Worm (Caenorhabditis elegans) whole organism, mixed stage, embryonic: Measurements from ENCODE around the gene hach-1.

Experiments
- M03D4.4 ChIP-seq: sonication (generic microtip); optimal IDR thresholded peaks from 2 replicates; lab custom pipeline; 2017; ENCODE audit warnings: mild to moderate bottlenecking, missing genetic modification characterization, missing compliant biosample characterization
- blmp-1 ChIP-seq: fragments of 150-350 bp; optimal IDR thresholded peaks from 2 replicates; lab custom pipeline; 2014; ENCODE audit warnings: missing biosample characterization, missing genetic modification characterization
- ceh-39 ChIP-seq: fragments of 150-350 bp; optimal IDR thresholded peaks from 2 replicates; lab custom pipeline; 2014; ENCODE audit warnings: missing biosample characterization, missing genetic modification characterization
- ceh-43 ChIP-seq: fragments of 200-800 bp; sonication (Bioruptor generic); optimal IDR thresholded peaks from 2 replicates; lab custom pipeline; 2018; ENCODE audit warnings: mild to moderate bottlenecking, missing genetic modification characterization, moderate library complexity, missing compliant biosample characterization
- ceh-83 ChIP-seq: fragments of 200-800 bp; sonication (Bioruptor generic); optimal IDR thresholded peaks from 2 replicates; lab custom pipeline; 2018; ENCODE audit warnings: mild to moderate bottlenecking, missing genetic modification characterization, missing compliant biosample characterization
- ces-1 ChIP-seq: fragments of 150-350 bp; optimal IDR thresholded peaks from 2 replicates; lab custom pipeline; 2014; ENCODE audit warnings: missing biosample characterization, missing genetic modification reagents, missing genetic modification characterization
- cnd-1 ChIP-seq: fragments of 200-800 bp; sonication (Bioruptor generic); optimal IDR thresholded peaks from 2 replicates; lab custom pipeline; 2018; ENCODE audit warnings: mild to moderate bottlenecking, missing genetic modification characterization, missing compliant biosample characterization
- drap-1 ChIP-seq: fragments of 200-800 bp; sonication (Bioruptor generic); optimal IDR thresholded peaks from 3 replicates; lab custom pipeline; 2018; ENCODE audit warnings: mild to moderate bottlenecking, missing genetic modification characterization, missing compliant biosample characterization
- elt-1 ChIP-seq: sonication (generic microtip); optimal IDR thresholded peaks from 2 replicates; lab custom pipeline; 2017; ENCODE audit warnings: missing genetic modification characterization, mild to moderate bottlenecking, missing compliant biosample characterization, antibody characterized with exemption, moderate library complexity, borderline replicate concordance; ENCODE audit not compliant: insufficient read depth
- elt-3 ChIP-seq: fragments of 150-350 bp; optimal IDR thresholded peaks from 2 replicates; lab custom pipeline; 2014; ENCODE audit warnings: missing biosample characterization, missing genetic modification characterization
- flh-1 ChIP-seq: fragments of 200-800 bp; sonication (Bioruptor generic); optimal IDR thresholded peaks from 2 replicates; lab custom pipeline; 2018; ENCODE audit warnings: mild to moderate bottlenecking, missing genetic modification characterization, moderate library complexity, missing compliant biosample characterization
- ham-2 ChIP-seq: fragments of 200-800 bp; sonication (Bioruptor generic); optimal IDR thresholded peaks from 2 replicates; lab custom pipeline; 2018; ENCODE audit warnings: mild to moderate bottlenecking, missing genetic modification characterization, missing compliant biosample characterization
- hlh-1 ChIP-seq: fragments of 150-350 bp; optimal IDR thresholded peaks from 2 replicates; lab custom pipeline; 2014; ENCODE audit warnings: missing biosample characterization, missing genetic modification reagents, missing genetic modification characterization
- lin-13 ChIP-seq: fragments of 150-350 bp; optimal IDR thresholded peaks from 2 replicates; lab custom pipeline; 2014; ENCODE audit warnings: missing biosample characterization, missing genetic modification characterization
- lin-32 ChIP-seq: fragments of 200-800 bp; sonication (Bioruptor generic); optimal IDR thresholded peaks from 2 replicates; lab custom pipeline; 2018; ENCODE audit warnings: mild to moderate bottlenecking, missing genetic modification characterization, missing compliant biosample characterization
- lsy-2 ChIP-seq: fragments of 150-350 bp; optimal IDR thresholded peaks from 2 replicates; lab custom pipeline; 2014; ENCODE audit warnings: missing biosample characterization, missing genetic modification characterization
- mab-5 ChIP-seq: fragments of 150-350 bp; optimal IDR thresholded peaks from 2 replicates; lab custom pipeline; 2014; ENCODE audit warnings: missing biosample characterization, missing genetic modification characterization
- mep-1 ChIP-seq: fragments of 150-350 bp; optimal IDR thresholded peaks from 2 replicates; lab custom pipeline; 2017; ENCODE audit warnings: missing biosample characterization, missing genetic modification reagents, missing genetic modification characterization, inconsistent platforms
- mls-2 ChIP-seq: sonication (generic microtip); optimal IDR thresholded peaks from 2 replicates; lab custom pipeline; 2016; ENCODE audit warnings: mild to moderate bottlenecking, missing genetic modification characterization, moderate library complexity, missing compliant biosample characterization
- nhr-12 ChIP-seq: fragments of 150-350 bp; optimal IDR thresholded peaks from 2 replicates; lab custom pipeline; 2014; ENCODE audit warnings: missing biosample characterization, missing genetic modification characterization
- nhr-2 ChIP-seq: fragments of 150-350 bp; optimal IDR thresholded peaks from 2 replicates; lab custom pipeline; 2014; ENCODE audit warnings: missing biosample characterization, missing genetic modification characterization
- nhr-237 ChIP-seq: fragments of 150-350 bp; optimal IDR thresholded peaks from 2 replicates; lab custom pipeline; 2014; ENCODE audit warnings: missing biosample characterization, missing genetic modification characterization
- nhr-28 ChIP-seq: fragments of 150-350 bp; optimal IDR thresholded peaks from 2 replicates; lab custom pipeline; 2014; ENCODE audit warnings: missing biosample characterization, missing genetic modification characterization
- nhr-76 ChIP-seq: sonication (generic microtip); optimal IDR thresholded peaks from 2 replicates; lab custom pipeline; 2017; ENCODE audit warnings: missing biosample characterization, missing genetic modification characterization
- pha-4 ChIP-seq: fragments of 150-350 bp; optimal IDR thresholded peaks from 2 replicates; lab custom pipeline; 2018; ENCODE audit warnings: missing biosample characterization, missing genetic modification reagents, missing genetic modification characterization
- sem-2 ChIP-seq: fragments of 200-800 bp; sonication (Bioruptor generic); optimal IDR thresholded peaks from 2 replicates; lab custom pipeline; 2018; ENCODE audit warnings: mild to moderate bottlenecking, missing genetic modification characterization, missing compliant biosample characterization
- snpc-4 ChIP-seq: fragments of 150-350 bp; optimal IDR thresholded peaks from 2 replicates; lab custom pipeline; 2014; ENCODE audit warnings: missing biosample characterization, missing genetic modification characterization
- sptf-1 ChIP-seq: sonication (generic microtip); optimal IDR thresholded peaks from 2 replicates; lab custom pipeline; 2017; ENCODE audit warnings: mild to moderate bottlenecking, missing genetic modification characterization, moderate library complexity, missing compliant biosample characterization
- tbx-8 ChIP-seq: fragments of 200-800 bp; sonication (Bioruptor generic); optimal IDR thresholded peaks from 2 replicates; lab custom pipeline; 2018; ENCODE audit warnings: mild to moderate bottlenecking, missing genetic modification characterization, moderate library complexity, missing compliant biosample characterization
- unc-120 ChIP-seq: sonication (generic microtip); optimal IDR thresholded peaks from 2 replicates; lab custom pipeline; 2017; ENCODE audit warnings: missing genetic modification characterization, missing compliant biosample characterization; ENCODE audit not compliant: poor library complexity, severe bottlenecking
- unc-39 ChIP-seq: fragments of 150-350 bp; optimal IDR thresholded peaks from 2 replicates; lab custom pipeline; 2014; ENCODE audit warnings: missing biosample characterization, missing genetic modification characterization
- unc-62 ChIP-seq: fragments of 150-350 bp; optimal IDR thresholded peaks from 2 replicates; lab custom pipeline; 2014; ENCODE audit warnings: missing biosample characterization, missing genetic modification reagents, missing genetic modification characterization
- zip-8 ChIP-seq: fragments of 150-350 bp; optimal IDR thresholded peaks from 2 replicates; lab custom pipeline; 2014; ENCODE audit warnings: missing biosample characterization, missing genetic modification characterization
- ztf-11 ChIP-seq: fragments of 150-350 bp; optimal IDR thresholded peaks from 2 replicates; lab custom pipeline; 2014; ENCODE audit warnings: missing biosample characterization, missing genetic modification characterization

The hach-1 gene

ce11 chrIII:5588746-5589145 is 33.5 kb downstream of the hach-1 start:
- TF ChIP-seq elt-1 (tag; lab: Kevin White, UChicago) = no peak
- TF ChIP-seq mep-1 = no peak
- no peak for TF ChIP-seq nhr-2
- TF ChIP-seq nhr-237 = no peak
- TF ChIP-seq blmp-1 = no peak
- TF ChIP-seq zip-8 (tag; lab: Kevin White, UChicago) = no peak
- no peak for TF ChIP-seq M03D4.4 (tag; lab: Kevin White, UChicago)
- no peak for TF ChIP-seq ham-2 (GFP tag; lab: Kevin White, UChicago)
- no peak for TF ChIP-seq pha-4 (tag; lab: Kevin White, UChicago)
- no peak for TF ChIP-seq nhr-12 (tag; lab: Kevin White, UChicago)
- TF ChIP-seq lsy-2 (tag; lab: Kevin White, UChicago) = no peak
- no peak for TF ChIP-seq ztf-11 (tag; lab: Kevin White, UChicago)
- TF ChIP-seq mls-2 (tag; lab: Kevin White, UChicago) = no peak
- TF ChIP-seq lin-32 = no peak

DNA sequence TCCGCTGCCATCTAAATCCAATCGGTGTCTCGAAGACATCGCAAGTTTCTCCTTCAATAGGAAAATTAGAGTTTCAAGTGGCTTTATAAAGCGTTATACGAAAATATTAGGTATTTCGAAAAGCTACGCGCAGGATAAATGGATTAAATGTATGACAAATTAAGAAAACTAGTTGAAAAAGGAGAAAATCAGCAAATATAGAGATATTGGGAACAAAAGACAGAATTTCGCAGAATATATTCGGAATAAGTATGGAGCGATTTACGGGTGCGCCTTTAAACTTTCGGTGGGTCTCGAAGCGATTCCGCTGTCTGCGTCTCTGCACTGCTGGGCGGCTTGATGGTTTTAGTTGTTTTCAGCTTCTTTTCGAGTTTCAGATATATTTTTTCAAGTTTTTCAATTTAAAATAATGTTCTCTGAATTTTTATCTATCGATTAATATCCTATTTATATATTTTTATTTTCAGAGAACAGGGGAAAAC is 36.5 kb downstream of the hach-1 start, which contains the start of the genes ddx-15 and ucr-1:
Gene ddx-15, minus strand, starts transcription at position 51 of the 482 bp plus-strand sequence.
Gene ucr-1, plus strand, starts transcription at position 468 of the 482 bp plus-strand sequence.
- TF ChIP-seq tbx-8 (no peak), lin-13 (peak; percentile 55), pha-4 (tag; lab: Kevin White, UChicago) (peak; percentile 41), unc-120 (tag; lab: Kevin White, UChicago) (peak; percentile 20), sptf-1 (tag; lab: Kevin White, UChicago) (no peak), mep-1 (peak; percentile 71), lsy-2 (tag; lab: Kevin White, UChicago) (peak; percentile 76)
- TF ChIP-seq, all 35 proteins: peak for 5

- no peak for TF ChIP-seq ces-1
- peak; percentile 48 for TF ChIP-seq ham-2 (GFP tag; lab: Kevin White, UChicago)
- TF ChIP-seq nhr-2 = peak; percentile 38
These were observed 39.1 kb downstream of the hach-1 start for ce11 chrIII:5594350-5594749.

DNA sequence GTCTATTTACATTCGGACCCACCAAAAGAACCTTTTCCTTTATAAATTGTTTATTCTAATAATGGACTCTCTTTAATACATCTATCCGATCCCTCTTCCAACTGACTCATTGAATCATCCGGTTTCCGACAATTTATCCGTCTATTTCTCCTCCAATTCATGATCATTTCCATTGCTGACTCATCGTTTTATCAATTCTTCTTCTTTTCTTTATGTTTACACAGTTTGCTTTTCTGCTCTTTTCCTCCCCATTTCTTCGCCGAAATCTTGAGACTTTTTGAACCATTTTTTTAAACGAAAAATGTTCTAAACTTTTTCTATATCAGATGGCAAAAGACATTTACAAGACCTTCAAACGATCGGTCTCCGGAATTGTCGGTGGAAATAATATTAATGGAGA is 40.2 kb downstream of the hach-1 start, which contains the start of gene ced-6:
Gene ced-6, plus strand, starts transcription at position 327 of the 400 bp plus-strand sequence.
- TF ChIP-seq unc-120 (tag; lab: Kevin White, UChicago) (no peak), sem-2 (GFP tag; lab: Kevin White, UChicago) (no peak), nhr-28 (tag; lab: Kevin White, UChicago) (no peak), nhr-76 (tag; lab: Kevin White, UChicago) (no peak), lsy-2 (tag; lab: Kevin White, UChicago) (no peak), nhr-237 (no peak), unc-39 (tag; lab: Kevin White, UChicago) (no peak), mab-5 (tag; lab: Kevin White, UChicago) (no peak), cnd-1 (tag; lab: Kevin White, UChicago) (no peak), elt-1 (tag; lab: Kevin White, UChicago) (no peak), blmp-1 (no peak), mep-1 (no peak), ztf-11 (tag; lab: Kevin White, UChicago) (no peak), nhr-2 (no peak), pha-4 (tag; lab: Kevin White, UChicago) (no peak), M03D4.4 (tag; lab: Kevin White, UChicago) (no peak), lin-32 (no peak), tbx-8 (no peak)

- TF ChIP-seq flh-1 (GFP tag; lab: Kevin White, UChicago) (no peak), mab-5 (tag; lab: Kevin White, UChicago) (no peak), sptf-1 (tag; lab: Kevin White, UChicago) (no peak), lin-32 (no peak), cnd-1 (tag; lab: Kevin White, UChicago) (no peak), ceh-43 (GFP tag; lab: Kevin White, UChicago) (no peak)
- TF ChIP-seq, all 35 proteins: peak for 0
These were observed 44.7 kb downstream of the hach-1 start, which contains the start of gene wdr-37 for ce11 chrIII:5599958-5600357. TSS of gene wdr-37 (minus strand) at chrIII:5600058.

DNA sequence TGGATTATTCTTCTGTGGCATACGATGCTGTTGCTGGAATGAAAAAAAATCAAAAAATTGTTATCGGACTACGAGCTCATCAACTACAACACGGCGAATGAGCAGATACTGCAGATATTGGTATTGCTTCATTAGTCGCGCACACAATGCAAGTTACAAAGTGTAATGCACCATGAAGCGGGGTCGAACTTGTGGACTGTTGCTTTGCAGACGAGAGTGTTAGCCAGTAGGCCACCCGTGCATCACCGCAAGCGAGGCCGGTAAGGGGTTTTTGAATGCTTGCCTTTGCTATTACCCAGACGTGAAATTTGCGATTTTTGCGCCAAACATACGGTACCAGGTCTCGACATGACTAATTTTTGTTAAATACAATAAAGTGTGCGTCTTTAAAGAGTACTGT is 46.7 kb downstream of the hach-1 start:
- TF ChIP-seq snpc-4 (tag; lab: Kevin White, UChicago) = no peak
- peak; percentile 97 for TF ChIP-seq cnd-1 (tag; lab: Kevin White, UChicago)
- peak; percentile 97 for TF ChIP-seq drap-1 (GFP tag; lab: Kevin White, UChicago)
- no peak for TF ChIP-seq nhr-12 (tag; lab: Kevin White, UChicago)
- TF ChIP-seq tbx-8 = peak; percentile 96
- peak; percentile 97 for TF ChIP-seq M03D4.4 (tag; lab: Kevin White, UChicago)
- no peak for TF ChIP-seq ceh-39
- peak; percentile 42 for TF ChIP-seq lsy-2 (tag; lab: Kevin White, UChicago)
- peak; percentile 95 for TF ChIP-seq pha-4 (tag; lab: Kevin White, UChicago)
- TF ChIP-seq flh-1 (GFP tag; lab: Kevin White, UChicago) = peak; percentile 92
- TF ChIP-seq nhr-76 (tag; lab: Kevin White, UChicago) = peak; percentile 47
- peak; percentile 97 for TF ChIP-seq mls-2 (tag; lab: Kevin White, UChicago)
- TF ChIP-seq unc-120 (tag; lab: Kevin White, UChicago) = peak; percentile 84
- TF ChIP-seq lin-13 = peak; percentile 87
- TF ChIP-seq elt-1 (tag; lab: Kevin White, UChicago) = no peak
- peak; percentile 98 for TF ChIP-seq ceh-83 (GFP tag; lab: Kevin White, UChicago)
- peak; percentile 96 for TF ChIP-seq sptf-1 (tag; lab: Kevin White, UChicago)
- no peak for TF ChIP-seq zip-8 (tag; lab: Kevin White, UChicago)
- peak; percentile 12 for TF ChIP-seq nhr-237
- TF ChIP-seq hlh-1 (tag; lab: Kevin White, UChicago) = peak; percentile 70
- no peak for TF ChIP-seq mab-5 (tag; lab: Kevin White, UChicago)
- TF ChIP-seq ham-2 (GFP tag; lab: Kevin White, UChicago) = peak; percentile 94
- peak; percentile 30 for TF ChIP-seq unc-62
- no peak for TF ChIP-seq ces-1
- no peak for TF ChIP-seq nhr-2
- TF ChIP-seq elt-3 = no peak
- peak; percentile 89 for TF ChIP-seq ceh-43 (GFP tag; lab: Kevin White, UChicago)
